Fruit fly (Drosophila melanogaster) whole organism, embryonic: ENCODE results near the gene Pdcd4.

Experiments used
- Antp ChIP-seq: fragments of 200-800 bp; sonication (Bioruptor generic); optimal IDR thresholded peaks from 3 replicates; lab custom pipeline; 2016; ENCODE audit warnings: missing biosample characterization, missing genetic modification characterization
- CG10366 ChIP-seq: fragments of 200-800 bp; sonication (Bioruptor generic); IDR thresholded peaks from 2 replicates; pipeline ENCODE4 v1.3.6; 2022; ENCODE audit warnings: missing biosample characterization, missing genetic modification characterization
- CG10565 ChIP-seq: fragments of 200-800 bp; sonication (Bioruptor generic); optimal IDR thresholded peaks from 3 replicates; lab custom pipeline; 2016; ENCODE audit warnings: missing biosample characterization, mild to moderate bottlenecking, missing genetic modification characterization
- CG11696 ChIP-seq: fragments of 200-800 bp; sonication (Bioruptor generic); IDR thresholded peaks from 2 replicates; pipeline ENCODE4 v1.3.6; 2022; ENCODE audit warnings: missing biosample characterization, missing genetic modification characterization
- CG13296 ChIP-seq: fragments of 200-800 bp; sonication (Bioruptor generic); optimal IDR thresholded peaks from 3 replicates; lab custom pipeline; 2018; ENCODE audit warnings: missing biosample characterization, mild to moderate bottlenecking, missing genetic modification characterization
- CG13424 ChIP-seq: fragments of 200-800 bp; sonication (Bioruptor generic); optimal IDR thresholded peaks from 2 replicates; lab custom pipeline; 2019; ENCODE audit warnings: missing biosample characterization, mild to moderate bottlenecking, missing genetic modification characterization, moderate library complexity
- CG13775 ChIP-seq: fragments of 200-800 bp; sonication (Bioruptor generic); optimal IDR thresholded peaks from 3 replicates; lab custom pipeline; 2017; ENCODE audit warnings: missing biosample characterization, mild to moderate bottlenecking, missing genetic modification characterization
- CG17359 ChIP-seq: fragments of 200-800 bp; sonication (Bioruptor generic); optimal IDR thresholded peaks from 3 replicates; lab custom pipeline; 2018; ENCODE audit warnings: missing biosample characterization, mild to moderate bottlenecking, missing genetic modification characterization, moderate library complexity
- CG17612 ChIP-seq: fragments of 200-800 bp; sonication (Bioruptor generic); IDR thresholded peaks from 2 replicates; pipeline ENCODE4 v1.3.6; 2022; ENCODE audit warnings: missing biosample characterization, missing genetic modification characterization
- CG2120 ChIP-seq: fragments of 200-800 bp; sonication (Bioruptor generic); optimal IDR thresholded peaks from 3 replicates; lab custom pipeline; 2016; ENCODE audit warnings: missing biosample characterization, missing genetic modification characterization
- CG30020 ChIP-seq: fragments of 200-800 bp; optimal IDR thresholded peaks from 2 replicates; lab custom pipeline; 2019; ENCODE audit warnings: missing biosample characterization, mild to moderate bottlenecking, missing genetic modification characterization, moderate library complexity
- CG34224 ChIP-seq: fragments of 200-800 bp; sonication (Bioruptor generic); IDR thresholded peaks from 3 replicates; pipeline ENCODE4 v1.3.6; 2022; ENCODE audit warnings: missing biosample characterization, missing genetic modification characterization; ENCODE audit not compliant: partially characterized antibody
- CG34376 ChIP-seq: fragments of 200-800 bp; sonication (Bioruptor generic); optimal IDR thresholded peaks from 2 replicates; lab custom pipeline; 2018; ENCODE audit warnings: missing biosample characterization, mild to moderate bottlenecking, missing genetic modification characterization
- CG3726 ChIP-seq: fragments of 200-800 bp; sonication (Bioruptor generic); IDR thresholded peaks from 3 replicates; pipeline ENCODE4, ENCODE4 v1.3.6; 2022; ENCODE audit warnings: missing biosample characterization, missing genetic modification characterization
- CG4424 ChIP-seq: fragments of 200-800 bp; sonication (Bioruptor generic); optimal IDR thresholded peaks from 3 replicates; lab custom pipeline; 2016; ENCODE audit warnings: missing biosample characterization, missing genetic modification characterization
- CG5953 ChIP-seq: fragments of 200-800 bp; sonication (Bioruptor generic); IDR thresholded peaks from 2 replicates; pipeline ENCODE4 v1.3.6; 2022; ENCODE audit warnings: missing biosample characterization, missing genetic modification characterization
- CG7745 ChIP-seq: fragments of 200-800 bp; sonication (Bioruptor generic); optimal IDR thresholded peaks from 2 replicates; lab custom pipeline; 2018; ENCODE audit warnings: missing biosample characterization, mild to moderate bottlenecking, missing genetic modification characterization, moderate library complexity
- CG9609 ChIP-seq: fragments of 200-800 bp; sonication (Bioruptor generic); optimal IDR thresholded peaks from 3 replicates; lab custom pipeline; 2016; ENCODE audit warnings: missing biosample characterization, missing genetic modification characterization
- D19B ChIP-seq: fragments of 200-800 bp; sonication (Bioruptor generic); optimal IDR thresholded peaks from 2 replicates; lab custom pipeline; 2017; ENCODE audit warnings: missing biosample characterization, mild to moderate bottlenecking, missing genetic modification characterization
- Dref ChIP-seq: fragments of 200-800 bp; sonication (Bioruptor generic); IDR thresholded peaks from 2 replicates; pipeline ENCODE4 v1.3.6; 2022; ENCODE audit warnings: missing biosample characterization, missing genetic modification characterization
- Hr39 ChIP-seq: fragments of >200 bp; optimal IDR thresholded peaks from 2 replicates; lab custom pipeline; 2017
- Lhr ChIP-seq: fragments of 200-800 bp; sonication (Bioruptor generic); optimal IDR thresholded peaks from 3 replicates; lab custom pipeline; 2017; ENCODE audit warnings: mild to moderate bottlenecking, missing biosample characterization, missing genetic modification reagents, missing genetic modification characterization
- Mes4 ChIP-seq: fragments of 200-800 bp; sonication (Bioruptor generic); optimal IDR thresholded peaks from 2 replicates; lab custom pipeline; 2016; ENCODE audit warnings: missing biosample characterization, missing genetic modification characterization
- Nf-YB ChIP-seq: fragments of 200-800 bp; sonication (Bioruptor generic); optimal IDR thresholded peaks from 3 replicates; lab custom pipeline; 2019; ENCODE audit warnings: missing biosample characterization, mild to moderate bottlenecking, missing genetic modification characterization, moderate library complexity
- Opbp ChIP-seq: fragments of 200-800 bp; sonication (Bioruptor generic); IDR thresholded peaks from 3 replicates; pipeline ENCODE4 v1.3.6; 2022; ENCODE audit warnings: missing biosample characterization, missing genetic modification characterization; ENCODE audit not compliant: partially characterized antibody
- Side ChIP-seq: fragments of 200-800 bp; sonication (Bioruptor generic); optimal IDR thresholded peaks from 2 replicates; lab custom pipeline; 2016; ENCODE audit warnings: missing biosample characterization, missing genetic modification characterization
- Xbp1 ChIP-seq: fragments of 200-800 bp; sonication (Bioruptor generic); optimal IDR thresholded peaks from 3 replicates; lab custom pipeline; 2016; ENCODE audit warnings: missing biosample characterization, mild to moderate bottlenecking, missing genetic modification characterization
- ap ChIP-seq: fragments of 200-800 bp; sonication (Bioruptor generic); IDR thresholded peaks from 2 replicates; pipeline ENCODE4 v1.3.6; 2022; ENCODE audit warnings: missing biosample characterization, missing genetic modification characterization
- ara ChIP-seq: fragments of 200-800 bp; sonication (Bioruptor generic); IDR thresholded peaks from 2 replicates; pipeline ENCODE4 v1.3.6; 2022; ENCODE audit warnings: missing biosample characterization, missing genetic modification characterization
- dm ChIP-seq: fragments of 200-800 bp; sonication (Bioruptor generic); optimal IDR thresholded peaks from 3 replicates; lab custom pipeline; 2016; ENCODE audit warnings: missing biosample characterization, missing genetic modification characterization
- emc ChIP-seq: fragments of 200-800 bp; sonication (Bioruptor generic); optimal IDR thresholded peaks from 2 replicates; lab custom pipeline; 2016; ENCODE audit warnings: missing biosample characterization, missing genetic modification characterization
- ewg ChIP-seq: fragments of 200-800 bp; sonication (Bioruptor generic); optimal IDR thresholded peaks from 3 replicates; lab custom pipeline; 2017; ENCODE audit warnings: mild to moderate bottlenecking, missing biosample characterization, missing genetic modification reagents, missing genetic modification characterization
- fd96Cb ChIP-seq: fragments of 200-800 bp; sonication (Bioruptor generic); optimal IDR thresholded peaks from 2 replicates; lab custom pipeline; 2018; ENCODE audit warnings: missing biosample characterization, mild to moderate bottlenecking, missing genetic modification characterization, moderate library complexity
- h ChIP-seq: fragments of >200 bp; optimal IDR thresholded peaks from 2 replicates; lab custom pipeline; 2017
- inv ChIP-seq: fragments of 200-800 bp; sonication (Bioruptor generic); IDR thresholded peaks from 2 replicates; pipeline ENCODE4 v1.3.6; 2022; ENCODE audit warnings: missing biosample characterization, missing genetic modification characterization; ENCODE audit not compliant: partially characterized antibody
- jigr1 ChIP-seq: fragments of 200-800 bp; sonication (Bioruptor generic); IDR thresholded peaks from 3 replicates; pipeline ENCODE4 v1.3.6; 2022; ENCODE audit warnings: missing biosample characterization, missing genetic modification characterization
- knrl ChIP-seq: fragments of 200-800 bp; sonication (Bioruptor generic); IDR thresholded peaks from 3 replicates; pipeline ENCODE4 v1.3.6; 2022; ENCODE audit warnings: missing biosample characterization, missing genetic modification characterization; ENCODE audit not compliant: partially characterized antibody
- lbe ChIP-seq: fragments of 200-800 bp; sonication (Bioruptor generic); optimal IDR thresholded peaks from 2 replicates; lab custom pipeline; 2016; ENCODE audit warnings: missing biosample characterization, mild to moderate bottlenecking, missing genetic modification characterization
- otp ChIP-seq: fragments of 200-800 bp; sonication (Bioruptor generic); IDR thresholded peaks from 3 replicates; pipeline ENCODE4, ENCODE4 v1.3.6; 2022; ENCODE audit warnings: missing biosample characterization, missing genetic modification characterization
- sisA ChIP-seq: fragments of 200-800 bp; sonication (Bioruptor generic); IDR thresholded peaks from 2 replicates; pipeline ENCODE4 v1.3.6; 2022; ENCODE audit warnings: missing biosample characterization, missing genetic modification characterization
- sob ChIP-seq: fragments of 200-800 bp; sonication (Bioruptor generic); IDR thresholded peaks from 2 replicates; pipeline ENCODE4 v1.3.6; 2022; ENCODE audit warnings: missing biosample characterization, missing genetic modification characterization
- sqz ChIP-seq: fragments of 200-800 bp; sonication (Bioruptor generic); optimal IDR thresholded peaks from 3 replicates; lab custom pipeline; 2018; ENCODE audit warnings: missing biosample characterization, mild to moderate bottlenecking, missing genetic modification characterization
- stc ChIP-seq: fragments of 200-800 bp; sonication (Bioruptor generic); IDR thresholded peaks from 2 replicates; pipeline ENCODE4 v1.3.6; 2022; ENCODE audit warnings: missing biosample characterization, missing genetic modification characterization
- tap ChIP-seq: fragments of 200-800 bp; optimal IDR thresholded peaks from 3 replicates; lab custom pipeline; 2019; ENCODE audit warnings: missing biosample characterization, mild to moderate bottlenecking, missing genetic modification characterization, moderate library complexity
- tin ChIP-seq: fragments of 200-800 bp; sonication (Bioruptor generic); optimal IDR thresholded peaks from 3 replicates; lab custom pipeline; 2016; ENCODE audit warnings: missing biosample characterization, missing genetic modification characterization
- zf30C ChIP-seq: fragments of 200-800 bp; sonication (Bioruptor generic); optimal IDR thresholded peaks from 3 replicates; lab custom pipeline; 2018; ENCODE audit warnings: missing biosample characterization, mild to moderate bottlenecking, missing genetic modification characterization

The Pdcd4 gene

DNA sequence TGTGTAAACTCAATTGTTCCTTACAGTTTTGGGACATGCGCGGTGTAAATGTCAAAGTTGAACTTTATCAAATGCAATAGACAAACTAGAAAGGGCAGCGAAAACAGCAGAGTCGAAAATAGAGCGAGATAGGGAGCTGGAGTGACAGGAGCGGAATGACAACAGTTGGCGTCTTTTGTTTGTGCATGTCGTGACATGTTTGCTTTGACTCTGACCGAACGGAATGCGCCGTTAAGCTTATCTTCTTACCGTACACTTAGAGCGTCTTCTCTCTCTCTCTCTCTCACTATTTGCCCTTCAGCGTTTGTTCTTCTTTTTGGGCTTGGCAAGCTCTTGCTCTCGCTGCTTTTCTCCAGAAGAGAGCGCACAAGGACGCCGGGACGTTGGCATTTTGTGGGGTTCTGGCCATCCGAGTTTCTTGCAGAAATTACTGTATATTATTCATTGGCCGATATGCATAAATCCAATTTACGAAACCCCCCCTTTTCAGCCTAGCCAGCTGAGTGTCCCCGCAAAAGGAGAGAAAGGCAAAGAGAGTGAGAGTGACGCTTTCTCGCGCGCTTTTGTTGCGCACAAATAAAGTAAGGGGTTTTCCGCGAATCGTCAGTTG lies 6.7 kb upstream of the Pdcd4 start (continued):
- TF ChIP-seq D19B = no peak
- no peak for TF ChIP-seq Xbp1 (GFP tag; lab: Kevin White, UChicago)
- TF ChIP-seq lbe (GFP tag; lab: Kevin White, UChicago) = no peak
- TF ChIP-seq CG4424 (GFP tag; lab: Kevin White, UChicago) = no peak
- TF ChIP-seq knrl (GFP tag; lab: Robert Waterston, UW) = no peak

dm6 chrX:13758989-13759549 lies 3.9 kb upstream of the Pdcd4 start, which contains the start of gene Yp3:
Yp3 (plus strand) TSS chrX:13759546.
- TF ChIP-seq CG3726 (GFP tag; lab: Robert Waterston, UW) (no peak), CG7745 (tag; lab: Kevin White, UChicago) (no peak), Mes4 (GFP tag; lab: Kevin White, UChicago) (no peak), zf30C (GFP tag; lab: Kevin White, UChicago) (no peak), CG13775 (GFP tag; lab: Kevin White, UChicago) (no peak), Hr39 (lab: Kevin White, UChicago) (no peak), CG30020 (no peak), sisA (GFP tag; lab: Robert Waterston, UW) (no peak), h (no peak), emc (no peak), knrl (GFP tag; lab: Robert Waterston, UW) (no peak)

- TF ChIP-seq sqz (GFP tag; lab: Kevin White, UChicago) (no peak), otp (no peak), CG34224 (GFP tag; lab: Robert Waterston, UW) (peak; percentile 63; the same call in 2 of the 3 replicates), CG2120 (GFP tag; lab: Kevin White, UChicago) (peak; percentile 42), tap (tag; lab: Kevin White, UChicago) (peak; percentile 37), ap (GFP tag; lab: Robert Waterston, UW) (peak; percentile 32; the same call in 1 of the 2 replicates), ara (GFP tag; lab: Robert Waterston, UW) (peak; percentile 48; the same call in 1 of the 2 replicates), inv (GFP tag; lab: Robert Waterston, UW) (0 out of 2 replicates have a peak, but pooled peaks have one; percentile 16), stc (GFP tag; lab: Robert Waterston, UW) (no peak), zf30C (GFP tag; lab: Kevin White, UChicago) (no peak), dm (GFP tag; lab: Kevin White, UChicago) (peak; percentile 76), jigr1 (GFP tag; lab: Robert Waterston, UW) (no peak), CG34376 (GFP tag; lab: Kevin White, UChicago) (no peak), Antp (no peak), Side (GFP tag; lab: Kevin White, UChicago) (no peak), ewg (GFP tag; lab: Kevin White, UChicago) (peak; percentile 10), tin (GFP tag; lab: Kevin White, UChicago) (peak; percentile 52), Dref (GFP tag; lab: Robert Waterston, UW) (peak; percentile 83), Lhr (GFP tag; lab: Kevin White, UChicago) (peak; percentile 51), CG10366 (GFP tag; lab: Robert Waterston, UW) (peak; percentile 33; the same call in 1 of the 2 replicates), CG11696 (no peak), CG17612 (GFP tag; lab: Robert Waterston, UW) (no peak), CG9609 (GFP tag; lab: Kevin White, UChicago) (no peak), Opbp (GFP tag; lab: Robert Waterston, UW) (peak; percentile 51; the same call in 2 of the 3 replicates), CG17359 (tag; lab: Kevin White, UChicago) (peak; percentile 51), Nf-YB (peak; percentile 7), fd96Cb (peak; percentile 15), sob (GFP tag; lab: Robert Waterston, UW) (peak; percentile 61; the same call in 1 of the 2 replicates), CG5953 (GFP tag; lab: Robert Waterston, UW) (no peak), CG10565 (no peak), CG13424 (tag; lab: Kevin White, UChicago) (peak; percentile 60), CG13296 (GFP tag; lab: Kevin White, UChicago) (peak; percentile 37), CG4424 (GFP tag; lab: Kevin White, UChicago) (peak; percentile 47)
Observed at dm6 chrX:13756776-13757312, 1.6 kb upstream of the Pdcd4 start, which contains the start of the genes CG32625 and Rtc1. CG32625 (minus strand) TSS chrX:13756826. Rtc1 (plus strand) TSS chrX:13757179.
